Fruit fly (Drosophila melanogaster) whole organism, embryonic: ENCODE data around the gene Syx16.

Experiments
- Bteb2 ChIP-seq: fragments of 200-800 bp; sonication (Bioruptor generic); optimal IDR thresholded peaks from 2 replicates; lab custom pipeline; 2016; ENCODE audit warnings: missing biosample characterization, missing genetic modification characterization
- CG10209 ChIP-seq: fragments of 200-800 bp; sonication (Bioruptor generic); optimal IDR thresholded peaks from 3 replicates; lab custom pipeline; 2017; ENCODE audit warnings: missing biosample characterization, mild to moderate bottlenecking, missing genetic modification characterization, missing genetic modification reagents
- CG10366 ChIP-seq: fragments of 200-800 bp; sonication (Bioruptor generic); IDR thresholded peaks from 2 replicates; pipeline ENCODE4 v1.3.6; 2022; ENCODE audit warnings: missing biosample characterization, missing genetic modification characterization
- CG11696 ChIP-seq: fragments of 200-800 bp; sonication (Bioruptor generic); IDR thresholded peaks from 2 replicates; pipeline ENCODE4 v1.3.6; 2022; ENCODE audit warnings: missing biosample characterization, missing genetic modification characterization
- CG12299 ChIP-seq: fragments of 200-800 bp; sonication (Bioruptor generic); optimal IDR thresholded peaks from 2 replicates; lab custom pipeline; 2018; ENCODE audit warnings: missing biosample characterization, mild to moderate bottlenecking, missing genetic modification characterization
- CG15011 ChIP-seq: fragments of 200-800 bp; sonication (Bioruptor generic); optimal IDR thresholded peaks from 3 replicates; lab custom pipeline; 2018; ENCODE audit warnings: missing biosample characterization, mild to moderate bottlenecking, missing genetic modification characterization
- CG17385 ChIP-seq: fragments of 200-800 bp; sonication (Bioruptor generic); optimal IDR thresholded peaks from 3 replicates; lab custom pipeline; 2018; ENCODE audit warnings: missing biosample characterization, mild to moderate bottlenecking, missing genetic modification characterization
- CG2202 ChIP-seq: fragments of 200-800 bp; sonication (Bioruptor generic); optimal IDR thresholded peaks from 2 replicates; lab custom pipeline; 2018; ENCODE audit warnings: missing biosample characterization, mild to moderate bottlenecking, missing genetic modification characterization
- CG2875 ChIP-seq: fragments of 200-800 bp; sonication (Bioruptor generic); optimal IDR thresholded peaks from 2 replicates; lab custom pipeline; 2017; ENCODE audit warnings: missing biosample characterization, mild to moderate bottlenecking, missing genetic modification characterization, missing genetic modification reagents
- CG31224 ChIP-seq: fragments of 200-800 bp; sonication (Bioruptor generic); IDR thresholded peaks from 2 replicates; pipeline ENCODE4 v1.3.6; 2022; ENCODE audit warnings: missing biosample characterization, missing genetic modification characterization
- CG34422 ChIP-seq: fragments of 200-800 bp; sonication (Bioruptor generic); IDR thresholded peaks from 3 replicates; pipeline ENCODE4 v1.3.6; 2022; ENCODE audit warnings: missing biosample characterization, missing genetic modification characterization
- CG4854 ChIP-seq: fragments of 200-800 bp; sonication (Bioruptor generic); optimal IDR thresholded peaks from 2 replicates; lab custom pipeline; 2016; ENCODE audit warnings: missing biosample characterization, missing genetic modification characterization, inconsistent platforms
- CG6272 ChIP-seq: fragments of 200-800 bp; sonication (Bioruptor generic); IDR thresholded peaks from 2 replicates; pipeline ENCODE4 v1.3.6; 2022; ENCODE audit warnings: missing biosample characterization, missing genetic modification characterization
- CG6813 ChIP-seq: fragments of 200-800 bp; sonication (Bioruptor generic); optimal IDR thresholded peaks from 2 replicates; lab custom pipeline; 2017; ENCODE audit warnings: missing biosample characterization, missing genetic modification characterization, mild to moderate bottlenecking, moderate library complexity, missing genetic modification reagents
- CG7556 ChIP-seq: fragments of 200-800 bp; sonication (Bioruptor generic); optimal IDR thresholded peaks from 2 replicates; lab custom pipeline; 2017; ENCODE audit warnings: missing biosample characterization, mild to moderate bottlenecking, missing genetic modification characterization
- CG9797 ChIP-seq: fragments of 200-800 bp; sonication (Bioruptor generic); optimal IDR thresholded peaks from 3 replicates; lab custom pipeline; 2018; ENCODE audit warnings: missing biosample characterization, mild to moderate bottlenecking, missing genetic modification characterization
- CoRest ChIP-seq: fragments of 200-800 bp; sonication (Bioruptor generic); optimal IDR thresholded peaks from 3 replicates; lab custom pipeline; 2018; ENCODE audit warnings: missing biosample characterization, mild to moderate bottlenecking, missing genetic modification characterization, moderate library complexity
- CrebB ChIP-seq: fragments of 200-800 bp; sonication (Bioruptor generic); optimal IDR thresholded peaks from 3 replicates; lab custom pipeline; 2018; ENCODE audit warnings: missing biosample characterization, mild to moderate bottlenecking, missing genetic modification characterization
- Dip3 ChIP-seq: fragments of 200-800 bp; sonication (Bioruptor generic); optimal IDR thresholded peaks from 3 replicates; lab custom pipeline; 2016; ENCODE audit warnings: missing biosample characterization, missing genetic modification characterization
- Dp ChIP-seq: fragments of 200-800 bp; sonication (Bioruptor generic); optimal IDR thresholded peaks from 2 replicates; lab custom pipeline; 2018; ENCODE audit warnings: missing biosample characterization, mild to moderate bottlenecking, missing genetic modification characterization, moderate library complexity
- Fer2 ChIP-seq: fragments of 200-800 bp; sonication (Bioruptor generic); optimal IDR thresholded peaks from 2 replicates; lab custom pipeline; 2018; ENCODE audit warnings: missing biosample characterization, mild to moderate bottlenecking, missing genetic modification characterization, moderate library complexity
- Fer3 ChIP-seq: fragments of 200-800 bp; sonication (Bioruptor generic); optimal IDR thresholded peaks from 2 replicates; lab custom pipeline; 2018; ENCODE audit warnings: missing biosample characterization, mild to moderate bottlenecking, missing genetic modification characterization, moderate library complexity
- HmgD ChIP-seq: fragments of 200-800 bp; sonication (Bioruptor generic); optimal IDR thresholded peaks from 3 replicates; lab custom pipeline; 2016; ENCODE audit warnings: missing biosample characterization, missing genetic modification characterization
- Hr3 ChIP-seq: fragments of 200-800 bp; sonication (Bioruptor generic); optimal IDR thresholded peaks from 3 replicates; lab custom pipeline; 2016; ENCODE audit warnings: missing biosample characterization, missing genetic modification characterization
- Hr39 ChIP-seq: fragments of >200 bp; optimal IDR thresholded peaks from 2 replicates; lab custom pipeline; 2017
- Hsf ChIP-seq: fragments of 200-800 bp; sonication (Bioruptor generic); optimal IDR thresholded peaks from 3 replicates; lab custom pipeline; 2016; ENCODE audit warnings: missing biosample characterization, missing genetic modification characterization
- NFAT ChIP-seq: fragments of 200-800 bp; sonication (Bioruptor generic); IDR thresholded peaks from 2 replicates; pipeline ENCODE4 v1.3.6; 2022; ENCODE audit warnings: missing biosample characterization, missing genetic modification characterization
- NK7.1 ChIP-seq: fragments of 200-800 bp; sonication (Bioruptor generic); optimal IDR thresholded peaks from 3 replicates; lab custom pipeline; 2016; ENCODE audit warnings: missing biosample characterization, missing genetic modification characterization
- Rx ChIP-seq: fragments of 200-800 bp; sonication (Bioruptor generic); IDR thresholded peaks from 2 replicates; pipeline ENCODE4 v1.3.6; 2022; ENCODE audit warnings: missing biosample characterization, missing genetic modification characterization
- Six4 ChIP-seq: fragments of 200-800 bp; sonication (Bioruptor generic); optimal IDR thresholded peaks from 2 replicates; lab custom pipeline; 2016; ENCODE audit warnings: missing biosample characterization, missing genetic modification characterization
- Stat92E ChIP-seq, 3 experiments: fragments of >200 bp in 2 of 3; fragments of 200-800 bp in 1 of 3; sonication (Bioruptor generic) in 1 of 3; optimal IDR thresholded peaks; 2 replicates each; lab custom pipeline; 2017 to 2019; ENCODE audit warnings: missing biosample characterization in 3 of 3, missing genetic modification characterization in 3 of 3, mild to moderate bottlenecking in 1 of 3, moderate library complexity in 1 of 3
- Vsx1 ChIP-seq: fragments of 200-800 bp; sonication (Bioruptor generic); optimal IDR thresholded peaks from 2 replicates; lab custom pipeline; 2017; ENCODE audit warnings: missing biosample characterization, mild to moderate bottlenecking, missing genetic modification characterization, missing genetic modification reagents
- ac ChIP-seq: fragments of 200-800 bp; sonication (Bioruptor generic); optimal IDR thresholded peaks from 3 replicates; lab custom pipeline; 2017; ENCODE audit warnings: missing biosample characterization, mild to moderate bottlenecking, missing genetic modification characterization
- bcd ChIP-seq: fragments of 200-800 bp; sonication (Bioruptor generic); optimal IDR thresholded peaks from 2 replicates; lab custom pipeline; 2017; ENCODE audit warnings: missing biosample characterization, mild to moderate bottlenecking, missing genetic modification characterization
- bsh ChIP-seq, 2 experiments: fragments of 200-800 bp; sonication (Bioruptor generic); optimal IDR thresholded peaks; 2 replicates each; lab custom pipeline; 2017 to 2018; ENCODE audit warnings: mild to moderate bottlenecking in 2 of 2, missing biosample characterization in 2 of 2, missing genetic modification characterization in 2 of 2, moderate library complexity in 1 of 2
- cg ChIP-seq: fragments of 200-800 bp; sonication (Bioruptor generic); optimal IDR thresholded peaks from 3 replicates; lab custom pipeline; 2019; ENCODE audit warnings: missing biosample characterization, mild to moderate bottlenecking, missing genetic modification characterization, moderate library complexity
- crp ChIP-seq, 2 experiments: fragments of 200-800 bp; sonication (Bioruptor generic); optimal IDR thresholded peaks; 2 replicates in 1 of 2; 3 replicates in 1 of 2; lab custom pipeline; 2017; ENCODE audit warnings: missing biosample characterization in 2 of 2, missing genetic modification characterization in 2 of 2, mild to moderate bottlenecking in 1 of 2, moderate library complexity in 1 of 2
- dan ChIP-seq: fragments of 200-800 bp; sonication (Bioruptor generic); IDR thresholded peaks from 2 replicates; pipeline ENCODE4 v1.3.6; 2022; ENCODE audit warnings: missing biosample characterization, missing genetic modification characterization
- en ChIP-seq: fragments of 200-800 bp; sonication (Bioruptor generic); optimal IDR thresholded peaks from 2 replicates; lab custom pipeline; 2016; ENCODE audit warnings: missing biosample characterization, missing genetic modification characterization
- ewg ChIP-seq: fragments of 200-800 bp; sonication (Bioruptor generic); optimal IDR thresholded peaks from 3 replicates; lab custom pipeline; 2017; ENCODE audit warnings: mild to moderate bottlenecking, missing biosample characterization, missing genetic modification reagents, missing genetic modification characterization
- exex ChIP-seq: fragments of 200-800 bp; sonication (Bioruptor generic); optimal IDR thresholded peaks from 4 replicates; lab custom pipeline; 2018; ENCODE audit warnings: missing biosample characterization, mild to moderate bottlenecking, missing genetic modification characterization, moderate library complexity
- eyg ChIP-seq: fragments of 200-800 bp; sonication (Bioruptor generic); optimal IDR thresholded peaks from 3 replicates; lab custom pipeline; 2016; ENCODE audit warnings: missing biosample characterization, missing genetic modification characterization
- gcm2 ChIP-seq: fragments of 200-800 bp; sonication (Bioruptor generic); optimal IDR thresholded peaks from 2 replicates; lab custom pipeline; 2016; ENCODE audit warnings: missing biosample characterization, missing genetic modification characterization
- gfzf ChIP-seq: fragments of 200-800 bp; sonication (Bioruptor generic); optimal IDR thresholded peaks from 2 replicates; lab custom pipeline; 2016; ENCODE audit warnings: missing biosample characterization, mild to moderate bottlenecking, missing genetic modification characterization, moderate library complexity
- pb ChIP-seq: fragments of 200-800 bp; sonication (Bioruptor generic); optimal IDR thresholded peaks from 3 replicates; lab custom pipeline; 2016; ENCODE audit warnings: missing biosample characterization, missing genetic modification characterization
- phol ChIP-seq: fragments of 200-800 bp; sonication (Bioruptor generic); optimal IDR thresholded peaks from 3 replicates; lab custom pipeline; 2018; ENCODE audit warnings: missing biosample characterization, mild to moderate bottlenecking, missing genetic modification characterization, moderate library complexity
- so ChIP-seq: fragments of 200-800 bp; sonication (Bioruptor generic); IDR thresholded peaks from 3 replicates; pipeline ENCODE4 v1.3.6; 2022; ENCODE audit warnings: missing biosample characterization, missing genetic modification characterization
- zen ChIP-seq: fragments of 200-800 bp; sonication (Bioruptor generic); optimal IDR thresholded peaks from 3 replicates; lab custom pipeline; 2018; ENCODE audit warnings: missing biosample characterization, mild to moderate bottlenecking, missing genetic modification characterization, moderate library complexity
- zfh2 ChIP-seq: fragments of 200-800 bp; sonication (Bioruptor generic); optimal IDR thresholded peaks from 2 replicates; lab custom pipeline; 2016; ENCODE audit warnings: missing biosample characterization, missing genetic modification characterization

Gene Syx16

DNA sequence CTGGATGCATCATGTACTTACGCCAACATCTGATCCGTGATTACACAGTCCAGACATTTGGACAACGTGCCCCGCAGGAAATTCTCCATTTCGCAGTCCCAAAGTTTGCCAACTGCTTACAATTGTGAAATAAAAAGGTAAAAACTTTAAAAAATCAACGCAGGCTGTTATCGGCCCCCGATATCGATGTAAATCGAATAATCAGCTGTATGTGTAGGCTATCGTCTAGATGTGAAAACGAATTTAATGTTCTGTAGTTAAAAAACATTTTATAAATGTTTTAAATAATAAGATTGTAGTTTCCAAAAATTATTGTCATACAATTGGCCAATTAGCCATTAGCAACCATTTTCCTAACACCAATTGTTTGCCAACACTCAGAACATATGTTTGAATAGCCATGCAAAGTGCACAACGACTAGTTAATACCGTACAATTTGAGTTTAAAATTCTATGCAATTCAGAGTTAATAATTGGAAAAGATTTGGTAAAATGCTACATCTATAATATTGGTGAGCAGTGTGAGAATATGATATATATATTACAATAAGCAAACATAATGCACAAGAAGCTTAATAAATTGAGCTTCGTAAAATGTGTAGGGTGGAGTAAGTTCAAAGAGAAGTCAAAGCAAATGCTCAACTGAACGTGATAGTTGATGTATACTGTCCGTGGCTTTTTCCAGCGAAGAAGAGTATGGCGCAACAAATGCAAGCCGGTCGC is 36.1 kb upstream of the Syx16 start, which contains the start of the genes CG11710 and mal (continued):
- peak; percentile 48 for TF ChIP-seq exex (tag; lab: Kevin White, UChicago)
- no peak for TF ChIP-seq gfzf
- TF ChIP-seq Six4 (GFP tag; lab: Kevin White, UChicago) = peak; percentile 81
- TF ChIP-seq ac (GFP tag; lab: Kevin White, UChicago) = no peak
- peak; percentile 30 for TF ChIP-seq CG12299 (tag; lab: Kevin White, UChicago)
- peak; percentile 84 for TF ChIP-seq Fer3 (tag; lab: Kevin White, UChicago)
- no peak for TF ChIP-seq CG11696
- no peak for TF ChIP-seq cg
- peak in 1 of 3 experiments; percentile 81 for TF ChIP-seq Stat92E (GFP tag; optimal IDR thresholded peaks at IDR 0.05; lab: Kevin White, UChicago)
- TF ChIP-seq dan (GFP tag; lab: Robert Waterston, UW) = no peak
- TF ChIP-seq zen = peak; percentile 42
- peak; percentile 80 for TF ChIP-seq CG10209 (GFP tag; lab: Kevin White, UChicago)
- no peak; the same call in 1 of the 2 replicates for TF ChIP-seq Rx (GFP tag; lab: Robert Waterston, UW)
- TF ChIP-seq CG4854 (GFP tag; lab: Kevin White, UChicago) = peak; percentile 75
- peak; percentile 42; the same call in 1 of the 2 replicates for TF ChIP-seq CG6272 (GFP tag; lab: Robert Waterston, UW)
- TF ChIP-seq CG17385 (GFP tag; lab: Kevin White, UChicago) = no peak
- peak; percentile 40 to 69 for TF ChIP-seq bsh (GFP tag; optimal IDR thresholded peaks at IDR 0.05; lab: Kevin White, UChicago)
- TF ChIP-seq en (GFP tag; lab: Kevin White, UChicago) = peak; percentile 72
- TF ChIP-seq CG2202 (tag; lab: Kevin White, UChicago) = peak; percentile 36
- TF ChIP-seq NFAT (GFP tag; lab: Robert Waterston, UW) = peak; percentile 13; the same call in 1 of the 2 replicates
- no peak for TF ChIP-seq Vsx1 (GFP tag; lab: Kevin White, UChicago)
- TF ChIP-seq Hsf = peak; percentile 80
- TF ChIP-seq CG7556 (GFP tag; lab: Kevin White, UChicago) = peak; percentile 74
- peak; percentile 87 for TF ChIP-seq phol (tag; lab: Kevin White, UChicago)
- peak; percentile 73 for TF ChIP-seq CG31224 (GFP tag; lab: Robert Waterston, UW)
- TF ChIP-seq CrebB = peak; percentile 11
- peak; percentile 71 for TF ChIP-seq eyg (GFP tag; lab: Kevin White, UChicago)
- TF ChIP-seq crp (GFP tag; optimal IDR thresholded peaks at IDR 0.05; lab: Kevin White, UChicago) = peak in 1 of 2 experiments; percentile 82
- TF ChIP-seq so (GFP tag; lab: Robert Waterston, UW) = peak; percentile 45; the same call in 1 of the 3 replicates
- peak; percentile 50; the same call in 1 of the 2 replicates for TF ChIP-seq CG10366
- TF ChIP-seq CG2875 (GFP tag; lab: Kevin White, UChicago) = no peak
- peak; percentile 47 for TF ChIP-seq Bteb2 (GFP tag; lab: Kevin White, UChicago)
- peak; percentile 77; the same call in 2 of the 3 replicates for TF ChIP-seq CG34422 (GFP tag; lab: Robert Waterston, UW)
- peak; percentile 57 for TF ChIP-seq Hr3 (GFP tag; lab: Kevin White, UChicago)
- TF ChIP-seq NK7.1 (GFP tag; lab: Kevin White, UChicago) = peak; percentile 73
- TF ChIP-seq Dip3 = peak; percentile 84
- no peak for TF ChIP-seq CG9797 (GFP tag; lab: Kevin White, UChicago)
- peak; percentile 73 for TF ChIP-seq zfh2 (GFP tag; lab: Kevin White, UChicago)
- peak; percentile 42 for TF ChIP-seq ewg (GFP tag; lab: Kevin White, UChicago)
- no peak for TF ChIP-seq CG15011 (GFP tag; lab: Kevin White, UChicago)
- TF ChIP-seq Fer2 (tag; lab: Kevin White, UChicago) = peak; percentile 75
- peak; percentile 51 for TF ChIP-seq CG6813 (GFP tag; lab: Kevin White, UChicago)
- peak; percentile 12 for TF ChIP-seq HmgD (GFP tag; lab: Kevin White, UChicago)
- TF ChIP-seq Hr39 (lab: Kevin White, UChicago) = no peak
- no peak for TF ChIP-seq gcm2 (GFP tag; lab: Kevin White, UChicago)
- TF ChIP-seq bcd (GFP tag; lab: Kevin White, UChicago) = peak; percentile 78
- peak; percentile 64 for TF ChIP-seq pb (GFP tag; lab: Kevin White, UChicago)
- TF ChIP-seq Dp = peak; percentile 12
- TF ChIP-seq CoRest (tag; lab: Kevin White, UChicago) = peak; percentile 84
